Fruit fly (Drosophila melanogaster) whole organism, embryonic: Measurements from ENCODE around the gene CG16749.
A peak's percentile ranks its signal among the peaks of the same experiment; 100 is the strongest.

Experiments
- Atf-2 ChIP-seq: fragments of 200-800 bp; sonication (Bioruptor generic); optimal IDR thresholded peaks from 2 replicates; lab custom pipeline; 2016; ENCODE audit warnings: missing biosample characterization, missing genetic modification characterization
- B-H2 ChIP-seq: fragments of 200-800 bp; sonication (Bioruptor generic); optimal IDR thresholded peaks from 2 replicates; lab custom pipeline; 2018; ENCODE audit warnings: missing biosample characterization, mild to moderate bottlenecking, missing genetic modification characterization
- CG11723 ChIP-seq: fragments of 200-800 bp; sonication (Bioruptor generic); optimal IDR thresholded peaks from 2 replicates; lab custom pipeline; 2017; ENCODE audit warnings: missing biosample characterization, mild to moderate bottlenecking, missing genetic modification characterization
- CG12769 ChIP-seq: fragments of 200-800 bp; sonication (Bioruptor generic); optimal IDR thresholded peaks from 2 replicates; lab custom pipeline; 2019; ENCODE audit warnings: missing biosample characterization, mild to moderate bottlenecking, missing genetic modification characterization, moderate library complexity
- CG14050 ChIP-seq: fragments of 200-800 bp; sonication (Bioruptor generic); IDR thresholded peaks from 3 replicates; pipeline ENCODE4 v1.3.6; 2022; ENCODE audit warnings: missing biosample characterization, missing genetic modification characterization
- CG14860 ChIP-seq: fragments of 200-800 bp; sonication (Bioruptor generic); IDR thresholded peaks from 3 replicates; pipeline ENCODE4 v1.3.6; 2022; ENCODE audit warnings: missing biosample characterization, missing genetic modification characterization; ENCODE audit not compliant: partially characterized antibody
- CG15514 ChIP-seq: fragments of 200-800 bp; sonication (Bioruptor generic); optimal IDR thresholded peaks from 3 replicates; lab custom pipeline; 2017; ENCODE audit warnings: missing biosample characterization, missing genetic modification characterization, mild to moderate bottlenecking, moderate library complexity, missing genetic modification reagents
- CG16815 ChIP-seq: fragments of 200-800 bp; sonication (Bioruptor generic); optimal IDR thresholded peaks from 3 replicates; lab custom pipeline; 2017; ENCODE audit warnings: missing biosample characterization, mild to moderate bottlenecking, missing genetic modification characterization
- CG18599 ChIP-seq: fragments of 200-800 bp; sonication (Bioruptor generic); optimal IDR thresholded peaks from 3 replicates; lab custom pipeline; 2017; ENCODE audit warnings: missing biosample characterization, missing genetic modification characterization, mild to moderate bottlenecking, moderate library complexity, missing genetic modification reagents
- CG2120 ChIP-seq: fragments of 200-800 bp; sonication (Bioruptor generic); optimal IDR thresholded peaks from 3 replicates; lab custom pipeline; 2016; ENCODE audit warnings: missing biosample characterization, missing genetic modification characterization
- CG2199 ChIP-seq: fragments of 200-800 bp; sonication (Bioruptor generic); IDR thresholded peaks from 3 replicates; pipeline ENCODE4 v1.3.6; 2022; ENCODE audit warnings: missing biosample characterization, missing genetic modification characterization
- CG34376 ChIP-seq: fragments of 200-800 bp; sonication (Bioruptor generic); optimal IDR thresholded peaks from 2 replicates; lab custom pipeline; 2018; ENCODE audit warnings: missing biosample characterization, mild to moderate bottlenecking, missing genetic modification characterization
- CG5953 ChIP-seq: fragments of 200-800 bp; sonication (Bioruptor generic); IDR thresholded peaks from 2 replicates; pipeline ENCODE4 v1.3.6; 2022; ENCODE audit warnings: missing biosample characterization, missing genetic modification characterization
- CG6854 ChIP-seq: fragments of 200-800 bp; sonication (Bioruptor generic); optimal IDR thresholded peaks from 3 replicates; lab custom pipeline; 2017; ENCODE audit warnings: missing biosample characterization, mild to moderate bottlenecking, missing genetic modification characterization
- CG7556 ChIP-seq: fragments of 200-800 bp; sonication (Bioruptor generic); optimal IDR thresholded peaks from 2 replicates; lab custom pipeline; 2017; ENCODE audit warnings: missing biosample characterization, mild to moderate bottlenecking, missing genetic modification characterization
- CG8290 ChIP-seq, 3 experiments: fragments of 200-800 bp; sonication (Bioruptor generic); optimal IDR thresholded peaks; 2 replicates each; lab custom pipeline; 2016 to 2019; ENCODE audit warnings: missing biosample characterization in 3 of 3, missing genetic modification characterization in 3 of 3, mild to moderate bottlenecking in 2 of 3, moderate library complexity in 1 of 3
- Deaf1 ChIP-seq: fragments of 200-800 bp; optimal IDR thresholded peaks from 3 replicates; lab custom pipeline; 2019; ENCODE audit warnings: missing biosample characterization, mild to moderate bottlenecking, missing genetic modification characterization, moderate library complexity
- E2f2 ChIP-seq: fragments of 200-800 bp; sonication (Bioruptor generic); IDR thresholded peaks from 2 replicates; pipeline ENCODE4 v1.3.6; 2022; ENCODE audit warnings: missing biosample characterization, missing genetic modification characterization
- Hand ChIP-seq: fragments of 200-800 bp; sonication (Bioruptor generic); optimal IDR thresholded peaks from 2 replicates; lab custom pipeline; 2017; ENCODE audit warnings: mild to moderate bottlenecking, missing biosample characterization, missing genetic modification reagents, missing genetic modification characterization
- Hmx ChIP-seq: fragments of 200-800 bp; sonication (Bioruptor generic); optimal IDR thresholded peaks from 2 replicates; lab custom pipeline; 2016; ENCODE audit warnings: missing biosample characterization, missing genetic modification characterization
- Hr3 ChIP-seq: fragments of 200-800 bp; sonication (Bioruptor generic); optimal IDR thresholded peaks from 3 replicates; lab custom pipeline; 2016; ENCODE audit warnings: missing biosample characterization, missing genetic modification characterization
- Lhr ChIP-seq: fragments of 200-800 bp; sonication (Bioruptor generic); optimal IDR thresholded peaks from 3 replicates; lab custom pipeline; 2017; ENCODE audit warnings: mild to moderate bottlenecking, missing biosample characterization, missing genetic modification reagents, missing genetic modification characterization
- NFAT ChIP-seq: fragments of 200-800 bp; sonication (Bioruptor generic); IDR thresholded peaks from 2 replicates; pipeline ENCODE4 v1.3.6; 2022; ENCODE audit warnings: missing biosample characterization, missing genetic modification characterization
- Trl ChIP-seq, 3 experiments: fragments of >200 bp in 2 of 3; fragments of 200-800 bp in 1 of 3; sonication (Bioruptor generic) in 1 of 3; optimal IDR thresholded peaks; 2 replicates in 1 of 3; 3 replicates in 2 of 3; lab custom pipeline; 2016 to 2017; ENCODE audit warnings: missing biosample characterization in 1 of 3, missing genetic modification characterization in 1 of 3
- Vsx1 ChIP-seq: fragments of 200-800 bp; sonication (Bioruptor generic); optimal IDR thresholded peaks from 2 replicates; lab custom pipeline; 2017; ENCODE audit warnings: missing biosample characterization, mild to moderate bottlenecking, missing genetic modification characterization, missing genetic modification reagents
- al ChIP-seq: fragments of 200-800 bp; sonication (Bioruptor generic); IDR thresholded peaks from 2 replicates; pipeline ENCODE4 v1.3.6; 2022; ENCODE audit warnings: missing biosample characterization, missing genetic modification characterization
- ash1 ChIP-seq: fragments of 200-800 bp; sonication (Bioruptor generic); optimal IDR thresholded peaks from 2 replicates; lab custom pipeline; 2018; ENCODE audit warnings: missing biosample characterization, mild to moderate bottlenecking, missing genetic modification characterization
- cg ChIP-seq: fragments of 200-800 bp; sonication (Bioruptor generic); optimal IDR thresholded peaks from 3 replicates; lab custom pipeline; 2019; ENCODE audit warnings: missing biosample characterization, mild to moderate bottlenecking, missing genetic modification characterization, moderate library complexity
- chinmo ChIP-seq: fragments of 200-800 bp; sonication (Bioruptor generic); IDR thresholded peaks from 4 replicates; pipeline ENCODE4 v1.3.6; 2022; ENCODE audit warnings: missing biosample characterization, missing genetic modification characterization; ENCODE audit not compliant: partially characterized antibody
- cwo ChIP-seq: fragments of 200-800 bp; sonication (Bioruptor generic); optimal IDR thresholded peaks from 3 replicates; lab custom pipeline; 2017; ENCODE audit warnings: missing biosample characterization, missing genetic modification characterization, mild to moderate bottlenecking, moderate library complexity, missing genetic modification reagents
- dpn ChIP-seq, 2 experiments: fragments of 200-800 bp; sonication (Bioruptor generic); optimal IDR thresholded peaks; 3 replicates each; lab custom pipeline; 2016; ENCODE audit warnings: missing biosample characterization in 2 of 2, missing genetic modification characterization in 2 of 2
- exex ChIP-seq: fragments of 200-800 bp; sonication (Bioruptor generic); optimal IDR thresholded peaks from 4 replicates; lab custom pipeline; 2018; ENCODE audit warnings: missing biosample characterization, mild to moderate bottlenecking, missing genetic modification characterization, moderate library complexity
- gce ChIP-seq: fragments of 200-800 bp; sonication (Bioruptor generic); IDR thresholded peaks from 3 replicates; pipeline ENCODE4 v1.3.6; 2022; ENCODE audit warnings: missing biosample characterization, missing genetic modification characterization
- her ChIP-seq: fragments of 200-800 bp; sonication (Bioruptor generic); optimal IDR thresholded peaks from 2 replicates; lab custom pipeline; 2016; ENCODE audit warnings: missing biosample characterization, missing genetic modification characterization
- jing ChIP-seq: fragments of 200-800 bp; sonication (Bioruptor generic); optimal IDR thresholded peaks from 2 replicates; lab custom pipeline; 2018; ENCODE audit warnings: missing biosample characterization, mild to moderate bottlenecking, missing genetic modification characterization
- mirr ChIP-seq: fragments of 200-800 bp; sonication (Bioruptor generic); optimal IDR thresholded peaks from 3 replicates; lab custom pipeline; 2018; ENCODE audit warnings: missing biosample characterization, mild to moderate bottlenecking, missing genetic modification characterization
- pan ChIP-seq, 4 experiments: fragments of >200 bp in 3 of 4; fragments of 200-800 bp in 1 of 4; sonication (Bioruptor generic) in 1 of 4; optimal IDR thresholded peaks in 3 of 4; IDR thresholded peaks in 1 of 4; 2 replicates each; pipeline versions ENCODE4 v1.3.6 to Lab custom; 2017 to 2022; ENCODE audit warnings: missing biosample characterization in 2 of 4, missing genetic modification characterization in 2 of 4, mixed read lengths in 1 of 4
- pros ChIP-seq: fragments of 200-800 bp; sonication (Bioruptor generic); optimal IDR thresholded peaks from 3 replicates; lab custom pipeline; 2019; ENCODE audit warnings: missing biosample characterization, mild to moderate bottlenecking, missing genetic modification characterization, moderate library complexity
- pzg ChIP-seq: fragments of 200-800 bp; sonication (Bioruptor generic); optimal IDR thresholded peaks from 3 replicates; lab custom pipeline; 2018; ENCODE audit warnings: missing biosample characterization, mild to moderate bottlenecking, missing genetic modification characterization, moderate library complexity
- repo ChIP-seq: fragments of 200-800 bp; sonication (Bioruptor generic); optimal IDR thresholded peaks from 2 replicates; lab custom pipeline; 2016; ENCODE audit warnings: missing biosample characterization, missing genetic modification characterization
- sc ChIP-seq, 3 experiments: fragments of >200 bp in 2 of 3; fragments of 200-800 bp in 1 of 3; sonication (Bioruptor generic) in 1 of 3; optimal IDR thresholded peaks; 2 replicates in 2 of 3; 3 replicates in 1 of 3; lab custom pipeline; 2017; ENCODE audit warnings: mild to moderate bottlenecking in 1 of 3, missing biosample characterization in 1 of 3, missing genetic modification characterization in 1 of 3, missing genetic modification reagents in 1 of 3
- so ChIP-seq: fragments of 200-800 bp; sonication (Bioruptor generic); IDR thresholded peaks from 3 replicates; pipeline ENCODE4 v1.3.6; 2022; ENCODE audit warnings: missing biosample characterization, missing genetic modification characterization
- zen ChIP-seq: fragments of 200-800 bp; sonication (Bioruptor generic); optimal IDR thresholded peaks from 3 replicates; lab custom pipeline; 2018; ENCODE audit warnings: missing biosample characterization, mild to moderate bottlenecking, missing genetic modification characterization, moderate library complexity
- zf30C ChIP-seq: fragments of 200-800 bp; sonication (Bioruptor generic); optimal IDR thresholded peaks from 3 replicates; lab custom pipeline; 2018; ENCODE audit warnings: missing biosample characterization, mild to moderate bottlenecking, missing genetic modification characterization

Gene CG16749

dm6 chr3R:9344186-9344790 is 12.6 kb upstream of the CG16749 start (continued):
- TF ChIP-seq Deaf1 (tag; lab: Kevin White, UChicago) (peak; percentile 91), al (no peak), CG34376 (peak; percentile 47), CG15514 (peak; percentile 7), E2f2 (GFP tag; lab: Robert Waterston, UW) (no peak), zf30C (peak; percentile 79), ash1 (GFP tag; lab: Kevin White, UChicago) (peak; percentile 52), CG16815 (GFP tag; lab: Kevin White, UChicago) (no peak), pros (GFP tag; lab: Kevin White, UChicago) (peak; percentile 31), Hand (GFP tag; lab: Kevin White, UChicago) (peak; percentile 26), cg (GFP tag; lab: Kevin White, UChicago) (peak; percentile 26), Vsx1 (no peak), chinmo (peak; percentile 52; the same call in 1 of the 4 replicates), CG11723 (GFP tag; lab: Kevin White, UChicago) (no peak), zen (tag; lab: Kevin White, UChicago) (peak; percentile 50), Hr3 (GFP tag; lab: Kevin White, UChicago) (peak; percentile 36), B-H2 (GFP tag; lab: Kevin White, UChicago) (peak; percentile 24), CG12769 (peak; percentile 91), cwo (GFP tag; lab: Kevin White, UChicago) (peak; percentile 96)

dm6 chr3R:9343645-9344044 is 12.0 kb upstream of the CG16749 start:
- TF ChIP-seq exex (tag; lab: Kevin White, UChicago), result peak; percentile 68
- TF ChIP-seq so (GFP tag; lab: Robert Waterston, UW), result no peak
- no peak for TF ChIP-seq pan (optimal IDR thresholded peaks at IDR 0.05; lab: Kevin White, UChicago)
- TF ChIP-seq pan (GFP tag; optimal IDR thresholded peaks at IDR 0.05 in 1 of 2, IDR thresholded peaks at IDR 0.05 in 1 of 2), result peak in 1 of 2 experiments; percentile 3
- no peak for TF ChIP-seq Atf-2 (GFP tag; lab: Kevin White, UChicago)
- 0 out of 2 replicates have a peak, but pooled peaks have one; percentile 32 for TF ChIP-seq CG5953 (GFP tag; lab: Robert Waterston, UW)
- TF ChIP-seq sc (optimal IDR thresholded peaks at IDR 0.05; lab: Kevin White, UChicago), result no peak
- no peak for TF ChIP-seq sc (GFP tag; optimal IDR thresholded peaks at IDR 0.05; lab: Kevin White, UChicago)
- peak; percentile 4 for TF ChIP-seq her (GFP tag; lab: Kevin White, UChicago)
- TF ChIP-seq, all 482 proteins: peak for 4

dm6 chr3R:9343022-9343587 is 11.4 kb upstream of the CG16749 start:
- TF ChIP-seq CG8290 (GFP tag; optimal IDR thresholded peaks at IDR 0.05; lab: Kevin White, UChicago) (no peak), CG8290 (tag; optimal IDR thresholded peaks at IDR 0.05; lab: Kevin White, UChicago) (peak in 1 of 2 experiments; percentile 28), repo (GFP tag; lab: Kevin White, UChicago) (no peak), CG7556 (GFP tag; lab: Kevin White, UChicago) (no peak), CG14050 (GFP tag; lab: Robert Waterston, UW) (no peak), NFAT (GFP tag; lab: Robert Waterston, UW) (no peak), al (no peak), CG2120 (GFP tag; lab: Kevin White, UChicago) (no peak), mirr (peak; percentile 53), pan (optimal IDR thresholded peaks at IDR 0.05; lab: Kevin White, UChicago) (no peak), pan (GFP tag; optimal IDR thresholded peaks at IDR 0.05 in 1 of 2, IDR thresholded peaks at IDR 0.05 in 1 of 2) (peak in 1 of 2 experiments; percentile 5), dpn (GFP tag; optimal IDR thresholded peaks at IDR 0.05; lab: Kevin White, UChicago) (no peak), CG6854 (GFP tag; lab: Kevin White, UChicago) (no peak), CG2199 (peak; percentile 75; the same call in 1 of the 3 replicates), Lhr (GFP tag; lab: Kevin White, UChicago) (no peak), her (GFP tag; lab: Kevin White, UChicago) (no peak), Hmx (GFP tag; lab: Kevin White, UChicago) (no peak), pzg (GFP tag; lab: Kevin White, UChicago) (no peak), CG18599 (no peak), jing (GFP tag; lab: Kevin White, UChicago) (no peak), gce (no peak), Trl (optimal IDR thresholded peaks at IDR 0.05; lab: Kevin White, UChicago) (no peak), Trl (GFP tag; optimal IDR thresholded peaks at IDR 0.05; lab: Kevin White, UChicago) (no peak), CG14860 (GFP tag; lab: Robert Waterston, UW) (no peak)
